Worm (Caenorhabditis elegans) whole organism, L4 larva: ENCODE data around the gene npr-15.

Source experiments
- R02D3.7 ChIP-seq: fragments of 150-350 bp; sonication (generic microtip); optimal IDR thresholded peaks from 3 replicates; lab custom pipeline; 2014; ENCODE audit warnings: missing biosample characterization, missing genetic modification characterization
- aly-2 ChIP-seq: sonication (generic microtip); optimal IDR thresholded peaks from 2 replicates; lab custom pipeline; 2018; ENCODE audit warnings: missing biosample characterization, missing genetic modification characterization
- lin-15B ChIP-seq: fragments of 150-350 bp; sonication (generic microtip); optimal IDR thresholded peaks from 3 replicates; lab custom pipeline; 2014; ENCODE audit warnings: missing biosample characterization, missing genetic modification characterization
- lin-39 ChIP-seq: fragments of 150-350 bp; optimal IDR thresholded peaks from 2 replicates; lab custom pipeline; 2014; ENCODE audit warnings: missing biosample characterization, missing genetic modification reagents, missing genetic modification characterization
- lir-3 ChIP-seq: sonication (generic microtip); optimal IDR thresholded peaks from 2 replicates; lab custom pipeline; 2016; ENCODE audit warnings: mild to moderate bottlenecking, missing genetic modification characterization, missing compliant biosample characterization
- lsy-2 ChIP-seq, 2 experiments: fragments of 150-350 bp in 1 of 2; sonication (generic microtip) in 1 of 2; optimal IDR thresholded peaks; 2 replicates each; lab custom pipeline; 2014 to 2017; ENCODE audit warnings: missing biosample characterization in 2 of 2, missing genetic modification characterization in 2 of 2
- madf-5 ChIP-seq, 2 experiments: fragments of 200-800 bp; sonication (Bioruptor generic); IDR thresholded peaks; 2 replicates each; pipeline ENCODE4 v1.3.6; 2022; ENCODE audit warnings: missing compliant biosample characterization in 2 of 2, missing genetic modification characterization in 2 of 2
- madf-9 ChIP-seq: fragments of 200-800 bp; sonication (Bioruptor generic); conservative IDR thresholded peaks from 2 replicates; pipeline ENCODE4 v1.3.6; 2022; ENCODE audit warnings: missing genetic modification reagents, missing genetic modification characterization, missing compliant biosample characterization
- nhr-10 ChIP-seq: fragments of 150-350 bp; optimal IDR thresholded peaks from 2 replicates; lab custom pipeline; 2014; ENCODE audit warnings: missing biosample characterization, missing genetic modification characterization
- nhr-237 ChIP-seq: sonication (generic microtip); optimal IDR thresholded peaks from 2 replicates; lab custom pipeline; 2017; ENCODE audit warnings: missing biosample characterization, missing genetic modification characterization
- nhr-25 ChIP-seq: sonication (generic microtip); optimal IDR thresholded peaks from 2 replicates; lab custom pipeline; 2017; ENCODE audit warnings: missing genetic modification characterization, mild to moderate bottlenecking, missing compliant biosample characterization, antibody characterized with exemption, moderate library complexity, borderline replicate concordance; ENCODE audit not compliant: insufficient read depth
- nhr-28 ChIP-seq: fragments of 150-350 bp; optimal IDR thresholded peaks from 2 replicates; lab custom pipeline; 2014; ENCODE audit warnings: missing biosample characterization, missing genetic modification characterization
- unc-39 ChIP-seq: sonication (generic microtip); optimal IDR thresholded peaks from 2 replicates; lab custom pipeline; 2017; ENCODE audit warnings: missing biosample characterization, missing genetic modification characterization
- zag-1 ChIP-seq: fragments of 150-350 bp; optimal IDR thresholded peaks from 2 replicates; lab custom pipeline; 2014; ENCODE audit warnings: missing biosample characterization, missing genetic modification characterization

ce11 chrIII:3677378-3677777, 17.1 kb downstream of the npr-15 start:
- TF ChIP-seq R02D3.7 (tag; lab: Kevin White, UChicago) (no peak), lin-15B (no peak), nhr-28 (tag; lab: Kevin White, UChicago) (no peak), zag-1 (tag; lab: Kevin White, UChicago) (no peak), unc-39 (tag; lab: Kevin White, UChicago) (no peak), aly-2 (tag; lab: Kevin White, UChicago) (no peak), nhr-10 (tag; lab: Kevin White, UChicago) (no peak), nhr-237 (tag; lab: Kevin White, UChicago) (no peak), madf-9 (GFP tag; lab: Robert Waterston, UW) (no peak), nhr-25 (tag; lab: Kevin White, UChicago) (no peak), madf-5 (GFP tag; IDR thresholded peaks at IDR 0.05; lab: Robert Waterston, UW) (no peak), lin-39 (tag; lab: Kevin White, UChicago) (peak; percentile 61), lsy-2 (tag; optimal IDR thresholded peaks at IDR 0.05; lab: Kevin White, UChicago) (peak; percentile 60 to 81), lir-3 (no peak)
